Worm (Caenorhabditis elegans): ENCODE data around the gene nhr-153.
"Not testable (repeated sequence)": the region's sequence is repeated elsewhere in the genome, so short reads cannot be mapped to it uniquely, and the experiment has no call there.

- TF ChIP-seq ztf-23 (GFP tag; IDR thresholded peaks at IDR 0.05); med-1 (GFP tag; optimal IDR thresholded peaks at IDR 0.05; ENCODE audit: insufficient read depth); klf-2 (GFP tag; conservative IDR thresholded peaks at IDR 0.05); cog-1 (tag; optimal IDR thresholded peaks at IDR 0.05); ztf-29 (GFP tag; IDR thresholded peaks at IDR 0.05); flt-1 (GFP tag; IDR thresholded peaks at IDR 0.05); ref-1 (GFP tag; conservative IDR thresholded peaks at IDR 0.05); T22C8.4 (GFP tag; IDR thresholded peaks at IDR 0.05); tab-1 (GFP tag; IDR thresholded peaks at IDR 0.05): not testable (repeated sequence)
Measured at ce11 chrV:12130688-12131087, 26.7 kb downstream of the nhr-153 start, which contains the start of gene C27A7.6.
